Worm (Caenorhabditis elegans): ENCODE measurements around the gene fard-1.
A peak's percentile ranks its signal among the peaks of the same experiment; 100 is the strongest.

Gene fard-1

ce11 chrX:2950234-2950633 is 17.1 kb downstream of the fard-1 start:
- 0 out of 2 replicates have a peak, but pooled peaks have one; percentile 12 for TF ChIP-seq madf-9 (GFP tag; conservative IDR thresholded peaks at IDR 0.05)
- TF ChIP-seq nhr-102 (tag; optimal IDR thresholded peaks at IDR 0.05): no peak
- no peak for TF ChIP-seq saeg-2 (GFP tag; IDR thresholded peaks at IDR 0.05)
- TF ChIP-seq pqm-1 (tag; optimal IDR thresholded peaks at IDR 0.05): no peak
- no peak for TF ChIP-seq spr-1 (tag; optimal IDR thresholded peaks at IDR 0.05)
- TF ChIP-seq nhr-11 (tag; optimal IDR thresholded peaks at IDR 0.05): peak; percentile 6
- no peak for TF ChIP-seq snpc-4 (tag; optimal IDR thresholded peaks at IDR 0.05)
- TF ChIP-seq sdz-12 (GFP tag; optimal IDR thresholded peaks at IDR 0.05): no peak
- peak in 1 of 2 experiments; percentile 77 for TF ChIP-seq daf-16 (GFP tag; optimal IDR thresholded peaks at IDR 0.05)
- no peak for TF ChIP-seq daf-16 (tag; optimal IDR thresholded peaks at IDR 0.05)
- TF ChIP-seq tag-97 (GFP tag; IDR thresholded peaks at IDR 0.05): no peak
- TF ChIP-seq mes-2 (tag; optimal IDR thresholded peaks at IDR 0.05; ENCODE audit: poor library complexity, severe bottlenecking): no peak
- no peak for TF ChIP-seq dmd-8 (GFP tag; IDR thresholded peaks at IDR 0.05)
- no peak for TF ChIP-seq jun-1 (tag; optimal IDR thresholded peaks at IDR 0.05)
- no peak for TF ChIP-seq cey-2 (tag; optimal IDR thresholded peaks at IDR 0.05; ENCODE audit: borderline replicate concordance, insufficient read depth)
- no peak for TF ChIP-seq ceh-44 (GFP tag; IDR thresholded peaks at IDR 0.05)
- no peak for TF ChIP-seq ama-1 (optimal IDR thresholded peaks at IDR 0.05)
- TF ChIP-seq hlh-11 (tag; optimal IDR thresholded peaks at IDR 0.05): peak; percentile 19

- TF ChIP-seq lir-3 (tag; optimal IDR thresholded peaks at IDR 0.05) (no peak), hmg-1.1 (GFP tag; IDR thresholded peaks at IDR 0.05) (peak; percentile 17; the same call in 1 of the 2 replicates), snpc-4 (tag; optimal IDR thresholded peaks at IDR 0.05) (no peak), set-16 (GFP tag; IDR thresholded peaks at IDR 0.05) (0 out of 2 replicates have a peak, but pooled peaks have one; percentile 10), egl-43 (GFP tag; IDR thresholded peaks at IDR 0.05) (0 out of 2 replicates have a peak, but pooled peaks have one; percentile 50), mdl-1 (tag; optimal IDR thresholded peaks at IDR 0.05) (peak in 1 of 2 experiments; percentile 13), aha-1 (tag) (peak; percentile 20)
Observed at ce11 chrX:2953522-2954032, 20.4 kb downstream of the fard-1 start.

DNA sequence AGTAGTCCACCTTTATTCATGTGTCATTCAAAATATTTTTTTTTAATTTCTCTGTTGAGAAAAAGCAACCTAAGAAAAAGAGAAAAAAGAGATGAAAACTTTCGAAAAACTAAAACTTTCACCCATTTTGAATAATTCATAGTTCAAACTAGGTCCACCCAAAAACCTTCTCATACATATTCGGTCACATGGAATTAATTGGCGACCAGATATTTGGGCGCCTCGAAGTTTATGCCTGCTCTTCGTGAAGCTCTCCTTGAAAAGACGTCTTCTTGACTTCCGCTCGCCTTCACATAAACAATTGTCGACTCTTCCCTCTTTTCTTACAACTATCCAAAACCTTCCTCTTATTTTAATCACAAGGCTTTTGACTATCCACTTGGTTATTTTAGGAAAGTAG is 22.5 kb downstream of the fard-1 start:
- TF ChIP-seq skn-1 (tag; optimal IDR thresholded peaks at IDR 0.05) (no peak), madf-5 (GFP tag; IDR thresholded peaks at IDR 0.05) (no peak), unc-62 (GFP tag; optimal IDR thresholded peaks at IDR 0.05 in 1 of 2) (peak in 1 of 2 experiments; percentile 96), unc-62 (tag; optimal IDR thresholded peaks at IDR 0.05) (no peak)

- no peak for TF ChIP-seq rbr-2 (tag; optimal IDR thresholded peaks at IDR 0.05)
- TF ChIP-seq unc-62 (GFP tag; optimal IDR thresholded peaks at IDR 0.05 in 1 of 2): peak in 1 of 2 experiments; percentile 87
- no peak for TF ChIP-seq unc-62 (tag; optimal IDR thresholded peaks at IDR 0.05)
Observed at ce11 chrX:2957446-2957985, 24.4 kb downstream of the fard-1 start, which contains the start of gene gbb-1. Gene gbb-1, plus strand, starts transcription at chrX:2957935.

ce11 chrX:2960703-2961102 is 27.5 kb downstream of the fard-1 start:
- TF ChIP-seq lir-3 (tag; optimal IDR thresholded peaks at IDR 0.05) (no peak), dmd-9 (GFP tag; IDR thresholded peaks at IDR 0.05) (0 out of 2 replicates have a peak, but pooled peaks have one; percentile 6), snpc-1.2 (GFP tag; IDR thresholded peaks at IDR 0.05) (0 out of 2 replicates have a peak, but pooled peaks have one; percentile 22), nhr-11 (tag; optimal IDR thresholded peaks at IDR 0.05) (no peak), egl-43 (GFP tag; IDR thresholded peaks at IDR 0.05) (no peak), pha-4 (GFP tag; IDR thresholded peaks at IDR 0.05) (no peak), pha-4 (tag; optimal IDR thresholded peaks at IDR 0.05) (no peak), aha-1 (tag) (peak; percentile 91), fkh-10 (GFP tag; optimal IDR thresholded peaks at IDR 0.05) (no peak), egl-27 (tag; optimal IDR thresholded peaks at IDR 0.05) (no peak), set-16 (GFP tag; IDR thresholded peaks at IDR 0.05) (peak; percentile 59; the same call in 1 of the 2 replicates), F49E8.2 (tag; optimal IDR thresholded peaks at IDR 0.05; ENCODE audit: borderline replicate concordance) (no peak), zag-1 (tag; optimal IDR thresholded peaks at IDR 0.05) (no peak), snpc-4 (tag; optimal IDR thresholded peaks at IDR 0.05) (peak; percentile 68), unc-62 (GFP tag; optimal IDR thresholded peaks at IDR 0.05 in 1 of 2) (peak in 1 of 2 experiments; percentile 42), unc-62 (tag; optimal IDR thresholded peaks at IDR 0.05) (no peak), daf-16 (GFP tag; optimal IDR thresholded peaks at IDR 0.05) (peak in 1 of 2 experiments; percentile 10), daf-16 (tag; optimal IDR thresholded peaks at IDR 0.05) (no peak), attf-4 (tag; optimal IDR thresholded peaks at IDR 0.05) (no peak)
